Worm (Caenorhabditis elegans) whole organism, L1 larva: ENCODE results near the gene mksr-1.

Experiments used
- C16A3.4 ChIP-seq: fragments of 150-350 bp; optimal IDR thresholded peaks from 2 replicates; lab custom pipeline; 2014; ENCODE audit warnings: missing biosample characterization, missing genetic modification characterization
- F16B12.6 ChIP-seq: fragments of 150-350 bp; optimal IDR thresholded peaks from 2 replicates; lab custom pipeline; 2014; ENCODE audit warnings: missing biosample characterization, missing genetic modification characterization
- Y116A8C.19 ChIP-seq: sonication (generic microtip); optimal IDR thresholded peaks from 2 replicates; lab custom pipeline; 2016; ENCODE audit warnings: missing compliant biosample characterization, missing genetic modification characterization, borderline replicate concordance
- blmp-1 ChIP-seq: fragments of 150-350 bp; optimal IDR thresholded peaks from 2 replicates; lab custom pipeline; 2014; ENCODE audit warnings: missing biosample characterization, missing genetic modification characterization
- ceh-63 ChIP-seq: fragments of 200-800 bp; sonication (Bioruptor generic); optimal IDR thresholded peaks from 2 replicates; lab custom pipeline; 2018; ENCODE audit warnings: mild to moderate bottlenecking, missing genetic modification characterization, missing compliant biosample characterization
- ceh-82 ChIP-seq, 3 experiments: fragments of 150-350 bp in 1 of 3; sonication (generic microtip) in 2 of 3; optimal IDR thresholded peaks; 2 replicates each; lab custom pipeline; 2014 to 2017; ENCODE audit warnings: missing biosample characterization in 3 of 3, missing genetic modification characterization in 3 of 3
- ceh-88 ChIP-seq: fragments of 200-800 bp; sonication (Bioruptor generic); IDR thresholded peaks from 2 replicates; pipeline ENCODE4 v1.3.6; 2022; ENCODE audit warnings: missing genetic modification characterization, missing compliant biosample characterization
- ceh-90 ChIP-seq: sonication (generic microtip); optimal IDR thresholded peaks from 2 replicates; lab custom pipeline; 2016; ENCODE audit warnings: missing genetic modification characterization, missing compliant biosample characterization
- dsc-1 ChIP-seq: sonication (generic microtip); optimal IDR thresholded peaks from 2 replicates; lab custom pipeline; 2016; ENCODE audit warnings: mild to moderate bottlenecking, missing genetic modification characterization, missing compliant biosample characterization
- efl-1 ChIP-seq, 4 experiments: fragments of 150-350 bp; optimal IDR thresholded peaks in 3 of 4; peaks in 1 of 4; 1 replicate in 1 of 4; 2 replicates in 3 of 4; lab custom pipeline; 2014; ENCODE audit warnings: missing biosample characterization in 2 of 4, missing genetic modification characterization in 2 of 4, missing genetic modification reagents in 2 of 4
- efl-3 ChIP-seq: fragments of 200-800 bp; sonication (Bioruptor generic); optimal IDR thresholded peaks from 2 replicates; lab custom pipeline; 2018; ENCODE audit warnings: mild to moderate bottlenecking, missing genetic modification characterization, missing compliant biosample characterization
- egl-13 ChIP-seq: sonication (generic microtip); optimal IDR thresholded peaks from 2 replicates; lab custom pipeline; 2016; ENCODE audit warnings: missing genotype, missing genetic modification reagents, missing genetic modification characterization, missing compliant biosample characterization
- egl-27 ChIP-seq, 2 experiments: fragments of 150-350 bp in 1 of 2; sonication (generic microtip); optimal IDR thresholded peaks; 3 replicates each; lab custom pipeline; 2017 to 2018; ENCODE audit warnings: missing biosample characterization in 2 of 2, missing genetic modification characterization in 2 of 2, missing genetic modification reagents in 2 of 2
- elt-2 ChIP-seq: sonication (generic microtip); optimal IDR thresholded peaks from 2 replicates; lab custom pipeline; 2016; ENCODE audit warnings: missing genetic modification characterization, mild to moderate bottlenecking, inconsistent platforms, missing compliant biosample characterization, missing genetic modification reagents
- elt-3 ChIP-seq, 6 experiments: fragments of 150-350 bp in 1 of 6; sonication (generic microtip); optimal IDR thresholded peaks; 2 replicates each; lab custom pipeline; 2017 to 2018; ENCODE audit warnings: missing biosample characterization in 6 of 6, missing genetic modification characterization in 6 of 6, inconsistent platforms in 1 of 6
- ets-5 ChIP-seq: fragments of 200-800 bp; sonication (Bioruptor generic); IDR thresholded peaks from 2 replicates; pipeline ENCODE4 v1.3.6; 2022; ENCODE audit warnings: missing genetic modification characterization, missing compliant biosample characterization
- fkh-4 ChIP-seq: sonication (generic microtip); optimal IDR thresholded peaks from 2 replicates; lab custom pipeline; 2016; ENCODE audit warnings: missing compliant biosample characterization, missing genetic modification characterization, borderline replicate concordance
- fkh-8 ChIP-seq: sonication (generic microtip); optimal IDR thresholded peaks from 2 replicates; lab custom pipeline; 2016; ENCODE audit warnings: mild to moderate bottlenecking, missing genetic modification characterization, missing compliant biosample characterization
- grh-1 ChIP-seq: fragments of 200-800 bp; sonication (Bioruptor generic); IDR thresholded peaks from 2 replicates; pipeline ENCODE4 v1.3.6; 2022; ENCODE audit warnings: missing genetic modification reagents, missing genetic modification characterization, missing compliant biosample characterization
- hpl-2 ChIP-seq: fragments of 150-350 bp; optimal IDR thresholded peaks from 2 replicates; lab custom pipeline; 2014; ENCODE audit warnings: missing biosample characterization, missing genetic modification reagents, missing genetic modification characterization
- irx-1 ChIP-seq: sonication (generic microtip); optimal IDR thresholded peaks from 2 replicates; lab custom pipeline; 2016; ENCODE audit warnings: missing genetic modification characterization, missing compliant biosample characterization
- lin-14 ChIP-seq: fragments of 200-800 bp; sonication (Bioruptor generic); optimal IDR thresholded peaks from 2 replicates; lab custom pipeline; 2018; ENCODE audit warnings: mild to moderate bottlenecking, missing genetic modification characterization, moderate library complexity, missing compliant biosample characterization
- lin-39 ChIP-seq: fragments of 150-350 bp; optimal IDR thresholded peaks from 2 replicates; lab custom pipeline; 2014; ENCODE audit warnings: missing biosample characterization, missing genetic modification reagents, missing genetic modification characterization
- lir-3 ChIP-seq: sonication (generic microtip); optimal IDR thresholded peaks from 2 replicates; lab custom pipeline; 2016; ENCODE audit warnings: mild to moderate bottlenecking, missing genetic modification characterization, moderate library complexity, missing compliant biosample characterization; ENCODE audit not compliant: poor library complexity
- lsy-2 ChIP-seq, 2 experiments: fragments of 150-350 bp; optimal IDR thresholded peaks; 2 replicates each; lab custom pipeline; 2014; ENCODE audit warnings: missing biosample characterization in 2 of 2, missing genetic modification characterization in 2 of 2
- mab-9 ChIP-seq: fragments of 200-800 bp; sonication (Bioruptor generic); IDR thresholded peaks from 2 replicates; pipeline ENCODE4 v1.3.6; 2022; ENCODE audit warnings: missing genetic modification reagents, missing genetic modification characterization, missing compliant biosample characterization
- mdl-1 ChIP-seq, 2 experiments: fragments of 150-350 bp; optimal IDR thresholded peaks; 2 replicates each; lab custom pipeline; 2014 to 2017; ENCODE audit warnings: missing biosample characterization in 2 of 2, missing genetic modification characterization in 2 of 2, inconsistent platforms in 1 of 2
- mef-2 ChIP-seq: fragments of 150-350 bp; optimal IDR thresholded peaks from 2 replicates; lab custom pipeline; 2014; ENCODE audit warnings: missing biosample characterization, missing genetic modification characterization
- mep-1 ChIP-seq: fragments of 150-350 bp; optimal IDR thresholded peaks from 2 replicates; lab custom pipeline; 2014; ENCODE audit warnings: missing biosample characterization, missing genetic modification characterization
- nhr-11 ChIP-seq: fragments of 150-350 bp; optimal IDR thresholded peaks from 2 replicates; lab custom pipeline; 2014; ENCODE audit warnings: missing biosample characterization, missing genetic modification characterization
- nhr-19 ChIP-seq: fragments of 200-800 bp; sonication (Bioruptor generic); conservative IDR thresholded peaks from 2 replicates; pipeline ENCODE4 v1.3.6; 2022; ENCODE audit warnings: missing genetic modification characterization, missing compliant biosample characterization
- nhr-237 ChIP-seq: fragments of 150-350 bp; optimal IDR thresholded peaks from 2 replicates; lab custom pipeline; 2014; ENCODE audit warnings: missing biosample characterization, missing genetic modification characterization
- nhr-28 ChIP-seq: fragments of 150-350 bp; optimal IDR thresholded peaks from 2 replicates; lab custom pipeline; 2014; ENCODE audit warnings: missing biosample characterization, missing genetic modification characterization
- nhr-71 ChIP-seq: sonication (generic microtip); optimal IDR thresholded peaks from 2 replicates; lab custom pipeline; 2016; ENCODE audit warnings: mild to moderate bottlenecking, missing genetic modification characterization, moderate library complexity, missing compliant biosample characterization
- nhr-77 ChIP-seq: fragments of 150-350 bp; optimal IDR thresholded peaks from 2 replicates; lab custom pipeline; 2014; ENCODE audit warnings: missing biosample characterization, missing genetic modification characterization
- nhr-85 ChIP-seq: sonication (generic microtip); peaks from one replicate; lab custom pipeline; 2016; ENCODE audit warnings: missing genetic modification characterization, inconsistent platforms, missing compliant biosample characterization
- pax-3 ChIP-seq: fragments of 200-800 bp; sonication (Bioruptor generic); optimal IDR thresholded peaks from 2 replicates; lab custom pipeline; 2018; ENCODE audit warnings: mild to moderate bottlenecking, missing genetic modification characterization, moderate library complexity, missing compliant biosample characterization
- pqm-1 ChIP-seq: sonication (generic microtip); optimal IDR thresholded peaks from 3 replicates; lab custom pipeline; 2017; ENCODE audit warnings: missing biosample characterization, missing genetic modification characterization
- rnt-1 ChIP-seq: sonication (generic microtip); optimal IDR thresholded peaks from 2 replicates; lab custom pipeline; 2016; ENCODE audit warnings: mild to moderate bottlenecking, missing genetic modification characterization, moderate library complexity, missing compliant biosample characterization
- skn-1 ChIP-seq: fragments of 150-350 bp; optimal IDR thresholded peaks from 2 replicates; lab custom pipeline; 2014; ENCODE audit warnings: missing biosample characterization, missing genetic modification characterization
- snu-23 ChIP-seq: sonication (generic microtip); optimal IDR thresholded peaks from 2 replicates; lab custom pipeline; 2016; ENCODE audit warnings: missing genetic modification characterization, missing compliant biosample characterization
- unc-130 ChIP-seq: fragments of 150-350 bp; optimal IDR thresholded peaks from 2 replicates; lab custom pipeline; 2017; ENCODE audit warnings: missing biosample characterization, missing genetic modification characterization, inconsistent platforms
- unc-30 ChIP-seq: sonication (generic microtip); optimal IDR thresholded peaks from 2 replicates; lab custom pipeline; 2017; ENCODE audit warnings: missing biosample characterization, missing genetic modification characterization
- unc-98 ChIP-seq: fragments of 200-800 bp; sonication (Bioruptor generic); IDR thresholded peaks from 2 replicates; pipeline ENCODE4 v1.3.6; 2022; ENCODE audit warnings: missing genetic modification characterization, missing compliant biosample characterization
- xbp-1 ChIP-seq: sonication (generic microtip); optimal IDR thresholded peaks from 2 replicates; lab custom pipeline; 2016; ENCODE audit warnings: missing genetic modification characterization, missing compliant biosample characterization
- zip-4 ChIP-seq: fragments of 200-800 bp; sonication (Bioruptor generic); optimal IDR thresholded peaks from 2 replicates; lab custom pipeline; 2018; ENCODE audit warnings: mild to moderate bottlenecking, missing genetic modification characterization, moderate library complexity, missing compliant biosample characterization

The mksr-1 gene

ce11 chrX:1088048-1088447 lies 19.1 kb upstream of the mksr-1 start, which contains the start of gene rei-2:
Gene rei-2, minus strand, starts transcription at chrX:1088148.
- TF ChIP-seq nhr-77 (tag; lab: Kevin White, UChicago) = no peak
- no peak for TF ChIP-seq nhr-19 (GFP tag; lab: Robert Waterston, UW)
- TF ChIP-seq mep-1 (tag; lab: Kevin White, UChicago) = no peak

- TF ChIP-seq zip-4 (GFP tag; lab: Kevin White, UChicago) = peak; percentile 38
- TF ChIP-seq dsc-1 (tag; lab: Kevin White, UChicago) = peak; percentile 97
- no peak for TF ChIP-seq egl-27 (tag; optimal IDR thresholded peaks at IDR 0.05; lab: Kevin White, UChicago)
- no peak for TF ChIP-seq unc-30
- no peak for TF ChIP-seq lir-3 (tag; lab: Kevin White, UChicago)
- no peak for TF ChIP-seq unc-130
- peak; percentile 93 for TF ChIP-seq fkh-4
- no peak for TF ChIP-seq efl-3 (GFP tag; lab: Kevin White, UChicago)
- no peak for TF ChIP-seq pqm-1 (tag; lab: Kevin White, UChicago)
- TF ChIP-seq skn-1 (tag; lab: Kevin White, UChicago) = peak; percentile 57
- TF ChIP-seq mdl-1 (tag; optimal IDR thresholded peaks at IDR 0.05; lab: Kevin White, UChicago) = no peak
- peak; percentile 22 for TF ChIP-seq lin-14 (GFP tag; lab: Kevin White, UChicago)
- no peak for TF ChIP-seq egl-13
- no peak for TF ChIP-seq ceh-82 (tag; optimal IDR thresholded peaks at IDR 0.05; lab: Kevin White, UChicago)
- no peak for TF ChIP-seq xbp-1 (tag; lab: Kevin White, UChicago)
- TF ChIP-seq fkh-8 (tag; lab: Kevin White, UChicago) = no peak
- peak in 1 of 2 experiments; percentile 8 for TF ChIP-seq lsy-2 (tag; optimal IDR thresholded peaks at IDR 0.05; lab: Kevin White, UChicago)
- TF ChIP-seq blmp-1 (tag; lab: Kevin White, UChicago) = no peak
Measured at ce11 chrX:1086406-1086897, 17.5 kb upstream of the mksr-1 start.

- TF ChIP-seq xbp-1 (tag; lab: Kevin White, UChicago) = no peak
- TF ChIP-seq ceh-63 (GFP tag; lab: Kevin White, UChicago) = no peak
- no peak for TF ChIP-seq lir-3 (tag; lab: Kevin White, UChicago)
- no peak for TF ChIP-seq nhr-11 (tag; lab: Kevin White, UChicago)
- TF ChIP-seq ets-5 = no peak
- no peak for TF ChIP-seq nhr-28
- no peak for TF ChIP-seq efl-3 (GFP tag; lab: Kevin White, UChicago)
- no peak for TF ChIP-seq nhr-237
- no peak for TF ChIP-seq elt-3 (tag; optimal IDR thresholded peaks at IDR 0.05; lab: Kevin White, UChicago)
- no peak for TF ChIP-seq fkh-8 (tag; lab: Kevin White, UChicago)
- TF ChIP-seq grh-1 (GFP tag; lab: Robert Waterston, UW) = no peak
- TF ChIP-seq nhr-85 (tag; lab: Kevin White, UChicago) = no peak
- no peak for TF ChIP-seq unc-98 (GFP tag; lab: Robert Waterston, UW)
- no peak for TF ChIP-seq irx-1 (tag; lab: Kevin White, UChicago)
Measured at ce11 chrX:1085000-1085399, 16.1 kb upstream of the mksr-1 start.

ce11 chrX:1081927-1082326 lies 13.0 kb upstream of the mksr-1 start:
- TF ChIP-seq skn-1 (tag; lab: Kevin White, UChicago) (peak; percentile 16), snu-23 (GFP tag; lab: Kevin White, UChicago) (peak; percentile 7), nhr-19 (GFP tag; lab: Robert Waterston, UW) (peak; percentile 17; the same call in 1 of the 2 replicates), nhr-71 (tag; lab: Kevin White, UChicago) (peak; percentile 17), mdl-1 (tag; optimal IDR thresholded peaks at IDR 0.05; lab: Kevin White, UChicago) (peak in 1 of 2 experiments; percentile 2), ceh-90 (tag; lab: Kevin White, UChicago) (no peak), mab-9 (GFP tag; lab: Robert Waterston, UW) (no peak), lin-14 (GFP tag; lab: Kevin White, UChicago) (peak; percentile 63), C16A3.4 (tag; lab: Kevin White, UChicago) (no peak), lin-39 (no peak), xbp-1 (tag; lab: Kevin White, UChicago) (no peak), F16B12.6 (tag; lab: Kevin White, UChicago) (no peak), dsc-1 (tag; lab: Kevin White, UChicago) (peak; percentile 44), ceh-88 (no peak), lsy-2 (tag; optimal IDR thresholded peaks at IDR 0.05; lab: Kevin White, UChicago) (peak in 1 of 2 experiments; percentile 10), rnt-1 (peak; percentile 59), efl-1 (optimal IDR thresholded peaks at IDR 0.05; lab: Kevin White, UChicago) (no peak), efl-1 (GFP tag; optimal IDR thresholded peaks at IDR 0.05 in 1 of 2; lab: Kevin White, UChicago) (no peak), Y116A8C.19 (tag; lab: Kevin White, UChicago) (no peak), ceh-82 (tag; optimal IDR thresholded peaks at IDR 0.05; lab: Kevin White, UChicago) (no peak), hpl-2 (GFP tag; lab: Kevin White, UChicago) (no peak), pax-3 (no peak), mef-2 (tag; lab: Kevin White, UChicago) (no peak), elt-2 (tag; lab: Kevin White, UChicago) (no peak)
